Worm (Caenorhabditis elegans) whole organism, L4/young adult: ENCODE data around the gene alfa-1.

Source experiments
- W03F9.2 ChIP-seq: fragments of 150-350 bp; optimal IDR thresholded peaks from 2 replicates; lab custom pipeline; 2014; ENCODE audit warnings: missing biosample characterization, missing genetic modification characterization
- dao-5 ChIP-seq: sonication (generic microtip); optimal IDR thresholded peaks from 2 replicates; lab custom pipeline; 2016; ENCODE audit warnings: missing genotype, missing genetic modification characterization, moderate library complexity, missing compliant biosample characterization
- him-1 ChIP-seq: sonication (generic microtip); optimal IDR thresholded peaks from 2 replicates; lab custom pipeline; 2016; ENCODE audit warnings: missing genotype, missing genetic modification reagents, missing genetic modification characterization, missing compliant biosample characterization

DNA sequence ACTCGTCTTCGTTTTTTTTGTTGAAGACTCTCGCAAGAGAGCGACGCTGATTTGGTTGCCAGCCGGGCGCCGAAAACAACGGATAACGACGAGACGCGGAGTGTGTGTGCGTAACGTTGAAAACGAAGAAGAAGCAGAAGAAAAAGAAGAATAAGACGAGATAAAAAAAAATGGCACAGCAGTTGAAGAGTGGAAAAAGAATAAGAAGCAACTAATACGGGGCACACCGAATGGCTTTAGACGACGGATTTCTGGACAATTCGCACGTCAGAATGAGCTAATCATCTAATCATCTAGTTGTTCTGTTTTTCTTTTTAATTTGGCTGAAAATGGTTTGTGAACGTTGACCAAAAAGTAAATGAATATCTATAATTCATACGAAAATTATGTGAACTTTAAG is 25.4 kb downstream of the alfa-1 start:
- TF ChIP-seq dao-5 (tag; lab: Kevin White, UChicago) (no peak), him-1 (tag; lab: Kevin White, UChicago) (no peak), W03F9.2 (tag; lab: Kevin White, UChicago) (no peak)
